Fruit fly (Drosophila melanogaster): ENCODE data around the gene CG18754.

CG18754 gene

DNA sequence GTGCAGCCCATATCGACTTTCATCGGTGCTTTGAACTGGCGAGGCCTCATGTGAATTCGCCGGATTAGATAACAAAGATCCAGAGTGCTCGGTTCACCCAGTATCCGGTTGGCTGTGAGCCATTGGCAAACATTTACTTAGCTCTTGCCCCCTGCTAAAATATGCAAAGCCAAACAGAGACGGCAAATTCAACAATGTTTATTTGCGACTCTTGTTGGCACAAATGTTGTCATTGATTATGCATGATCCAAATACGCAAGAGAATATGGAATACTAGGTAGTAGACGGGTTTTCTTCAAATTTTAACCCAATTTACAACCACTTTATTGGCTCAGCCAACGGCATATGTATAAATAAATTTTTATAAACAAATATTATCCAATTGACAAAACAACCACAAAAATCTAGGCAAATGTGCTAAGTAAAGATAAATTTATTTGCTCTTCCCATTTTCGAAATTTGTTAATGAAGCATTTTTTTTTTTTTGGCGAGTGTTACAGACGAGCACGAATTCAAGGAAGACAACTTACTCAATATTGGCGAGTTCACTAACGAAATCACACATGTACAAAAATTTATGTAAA, 31.2 kb upstream of the CG18754 start (continued):
- TF ChIP-seq CG16815 (GFP tag; optimal IDR thresholded peaks at IDR 0.05) (no peak), Lhr (GFP tag; optimal IDR thresholded peaks at IDR 0.05) (no peak), CG17328 (GFP tag; IDR thresholded peaks at IDR 0.05) (no peak), Hr39 (optimal IDR thresholded peaks at IDR 0.05) (no peak), CG33213 (GFP tag; optimal IDR thresholded peaks at IDR 0.05) (peak; percentile 60), CG6272 (GFP tag; IDR thresholded peaks at IDR 0.05) (no peak), CG11504 (tag; optimal IDR thresholded peaks at IDR 0.05) (peak; percentile 48), CG10267 (tag; optimal IDR thresholded peaks at IDR 0.05) (no peak), CG9609 (GFP tag; optimal IDR thresholded peaks at IDR 0.05) (peak; percentile 46), pb (GFP tag; optimal IDR thresholded peaks at IDR 0.05) (no peak), ash1 (GFP tag; optimal IDR thresholded peaks at IDR 0.05) (peak; percentile 62), CG11247 (GFP tag; IDR thresholded peaks at IDR 0.05) (peak; percentile 78), ttk (GFP tag; IDR thresholded peaks at IDR 0.05) (0 out of 2 replicates have a peak, but pooled peaks have one; percentile 21), Dfd (GFP tag; optimal IDR thresholded peaks at IDR 0.05) (no peak), oc (tag; optimal IDR thresholded peaks at IDR 0.05) (no peak), CG18262 (tag; optimal IDR thresholded peaks at IDR 0.05) (no peak), Sox100B (GFP tag; optimal IDR thresholded peaks at IDR 0.05) (peak; percentile 20), bowl (GFP tag; IDR thresholded peaks at IDR 0.05) (no peak), CG14014 (GFP tag; IDR thresholded peaks at IDR 0.05) (peak; percentile 69; the same call in 1 of the 2 replicates), CG6689 (GFP tag; IDR thresholded peaks at IDR 0.05) (peak; percentile 35; the same call in 1 of the 2 replicates), zf30C (GFP tag; optimal IDR thresholded peaks at IDR 0.05) (no peak), gcm2 (GFP tag; optimal IDR thresholded peaks at IDR 0.05) (peak; percentile 27), CG1603 (tag; optimal IDR thresholded peaks at IDR 0.05) (peak; percentile 38)

DNA sequence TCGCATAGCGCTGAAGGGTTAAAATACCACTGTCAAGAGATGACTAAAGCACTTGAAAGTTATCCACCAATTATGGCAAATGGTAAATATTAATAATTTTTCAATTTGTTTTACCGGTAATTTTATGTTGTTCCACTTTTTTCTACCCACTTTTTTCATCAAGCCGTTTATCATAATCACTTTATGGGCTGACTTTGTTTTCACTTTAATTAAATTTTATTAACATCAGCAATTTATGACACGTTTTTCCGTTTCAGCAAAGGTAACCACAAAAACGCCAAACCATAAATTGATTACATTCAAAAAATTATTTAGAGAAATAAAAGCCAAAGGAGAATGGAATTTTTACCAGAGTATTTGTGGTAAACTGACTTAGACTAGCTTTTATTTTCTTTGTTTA, 28.4 kb upstream of the CG18754 start:
- TF ChIP-seq CG7556 (GFP tag; optimal IDR thresholded peaks at IDR 0.05) (no peak), zen2 (GFP tag; IDR thresholded peaks at IDR 0.05; ENCODE audit: partially characterized antibody) (no peak), zen (tag; optimal IDR thresholded peaks at IDR 0.05) (no peak), eve (GFP tag; optimal IDR thresholded peaks at IDR 0.05) (peak in 1 of 2 experiments; percentile 13), Ets65A (GFP tag) (peak; percentile 15), Nf-YA (GFP tag; IDR thresholded peaks at IDR 0.05) (no peak)

DNA sequence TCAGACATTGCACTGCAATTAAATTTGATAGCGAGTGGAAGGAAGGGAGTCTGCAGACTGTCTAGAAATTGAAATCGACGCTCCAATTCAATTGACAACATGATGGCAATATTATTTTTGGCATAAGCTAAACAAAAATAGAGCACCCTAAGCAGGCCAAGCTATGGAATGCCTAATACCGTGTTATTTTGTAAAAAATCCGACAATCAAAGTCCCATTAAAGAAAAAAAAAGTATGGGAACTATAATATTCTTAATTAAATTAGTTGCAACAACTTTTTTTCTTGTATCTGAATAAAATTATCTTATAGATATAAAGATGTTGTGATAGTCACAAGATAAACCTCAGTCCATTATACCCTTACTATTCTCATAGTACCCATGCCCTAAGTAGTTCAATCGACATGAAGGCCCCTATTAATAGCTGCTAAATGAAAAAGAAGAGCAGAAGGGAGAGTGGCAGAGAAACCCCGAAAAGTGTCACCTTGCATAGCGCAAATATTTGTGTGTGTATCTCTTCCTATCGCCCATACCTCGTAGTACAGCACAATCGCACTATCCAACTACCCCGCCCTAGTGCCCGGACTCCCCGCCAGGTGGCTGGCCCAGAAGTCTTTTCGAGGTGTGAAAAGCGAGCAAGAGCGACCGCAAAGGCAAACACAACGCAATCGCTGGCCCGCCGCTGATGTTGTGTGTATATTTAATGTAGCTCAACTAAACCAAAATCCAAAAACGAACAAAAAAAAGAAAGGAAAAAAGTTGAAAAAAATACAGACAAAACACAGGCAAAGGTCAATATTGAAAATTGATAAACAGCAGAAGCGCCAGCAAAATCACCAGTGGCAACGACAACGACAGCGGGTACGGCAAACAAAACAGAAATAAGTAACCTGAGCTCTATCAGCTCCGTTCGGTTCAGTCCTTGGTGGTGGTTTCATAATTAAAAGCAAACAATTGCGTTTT, 26.2 kb upstream of the CG18754 start:
- TF ChIP-seq CG17612 (GFP tag; IDR thresholded peaks at IDR 0.05) = no peak
- peak; percentile 43 for TF ChIP-seq grn (GFP tag; optimal IDR thresholded peaks at IDR 0.05)
- TF ChIP-seq CG5245 (GFP tag; optimal IDR thresholded peaks at IDR 0.05) = peak; percentile 20
- no peak for TF ChIP-seq CG31224 (GFP tag; IDR thresholded peaks at IDR 0.05)
- no peak for TF ChIP-seq CG13894 (tag; optimal IDR thresholded peaks at IDR 0.05)
- TF ChIP-seq ranshi (GFP tag; IDR thresholded peaks at IDR 0.05) = no peak; the same call in 1 of the 2 replicates
- TF ChIP-seq fd3F (GFP tag; optimal IDR thresholded peaks at IDR 0.05) = no peak
- TF ChIP-seq vfl (GFP tag; optimal IDR thresholded peaks at IDR 0.05) = no peak
- TF ChIP-seq CG12155 (GFP tag; optimal IDR thresholded peaks at IDR 0.05) = no peak
- no peak for TF ChIP-seq Chrac-16 (GFP tag; optimal IDR thresholded peaks at IDR 0.05)
- peak; percentile 72 for TF ChIP-seq CG3838 (GFP tag; optimal IDR thresholded peaks at IDR 0.05)
- peak; percentile 21; the same call in 2 of the 3 replicates for TF ChIP-seq CG11695 (GFP tag; IDR thresholded peaks at IDR 0.05)
- peak; percentile 76 for TF ChIP-seq mirr (GFP tag; optimal IDR thresholded peaks at IDR 0.05)
- TF ChIP-seq bab2 (GFP tag; optimal IDR thresholded peaks at IDR 0.05) = peak; percentile 58
- no peak for TF ChIP-seq H2.0 (GFP tag; IDR thresholded peaks at IDR 0.05)
- no peak for TF ChIP-seq Trl (optimal IDR thresholded peaks at IDR 0.05)
- peak; percentile 77 for TF ChIP-seq Trl (GFP tag; optimal IDR thresholded peaks at IDR 0.05)
- TF ChIP-seq Sin3A (optimal IDR thresholded peaks at IDR 0.05) = no peak
- TF ChIP-seq CG17912 (GFP tag; optimal IDR thresholded peaks at IDR 0.05) = peak; percentile 43
- TF ChIP-seq tx (GFP tag; optimal IDR thresholded peaks at IDR 0.05) = no peak
- no peak for TF ChIP-seq zen2 (GFP tag; IDR thresholded peaks at IDR 0.05; ENCODE audit: partially characterized antibody)
